Fruit fly (Drosophila melanogaster): ENCODE measurements around the gene CG34012.

DNA sequence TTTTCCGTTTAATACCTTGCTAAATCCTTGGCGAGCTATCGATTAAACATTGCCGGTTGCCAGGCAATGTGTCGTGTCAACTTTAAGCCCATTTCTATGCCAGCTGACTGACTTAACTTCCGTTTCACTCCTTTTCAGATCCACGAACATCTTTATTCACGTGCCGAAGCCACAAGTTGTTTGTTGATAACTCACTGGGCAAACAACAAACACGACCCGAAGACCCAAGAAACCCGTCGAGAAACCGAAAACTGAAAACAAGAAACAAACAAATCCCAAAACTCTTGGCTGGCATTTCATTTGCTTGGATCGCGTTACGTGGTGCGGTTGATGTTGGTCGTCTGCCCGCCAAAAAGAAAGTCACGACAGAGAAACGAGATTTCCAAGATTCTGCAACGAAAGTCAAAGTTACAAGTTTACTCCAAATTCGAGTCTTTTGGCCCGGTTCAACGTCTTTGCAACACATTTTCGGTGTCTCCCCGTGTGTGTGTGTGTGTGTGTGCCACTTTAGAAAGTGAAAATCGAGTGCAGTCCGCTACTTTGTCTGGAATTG, 41.5 kb upstream of the CG34012 start, which contains the start of gene CG6216:
- TF ChIP-seq psq (optimal IDR thresholded peaks at IDR 0.05) (no peak), Myc (optimal IDR thresholded peaks at IDR 0.05) (no peak), ttk (optimal IDR thresholded peaks at IDR 0.05) (no peak), h (optimal IDR thresholded peaks at IDR 0.05) (no peak), insv (optimal IDR thresholded peaks at IDR 0.05) (no peak)
